Worm (Caenorhabditis elegans): ENCODE results near the gene C18G1.7.
A peak's percentile ranks its signal among the peaks of the same experiment; 100 is the strongest.

The C18G1.7 gene

DNA sequence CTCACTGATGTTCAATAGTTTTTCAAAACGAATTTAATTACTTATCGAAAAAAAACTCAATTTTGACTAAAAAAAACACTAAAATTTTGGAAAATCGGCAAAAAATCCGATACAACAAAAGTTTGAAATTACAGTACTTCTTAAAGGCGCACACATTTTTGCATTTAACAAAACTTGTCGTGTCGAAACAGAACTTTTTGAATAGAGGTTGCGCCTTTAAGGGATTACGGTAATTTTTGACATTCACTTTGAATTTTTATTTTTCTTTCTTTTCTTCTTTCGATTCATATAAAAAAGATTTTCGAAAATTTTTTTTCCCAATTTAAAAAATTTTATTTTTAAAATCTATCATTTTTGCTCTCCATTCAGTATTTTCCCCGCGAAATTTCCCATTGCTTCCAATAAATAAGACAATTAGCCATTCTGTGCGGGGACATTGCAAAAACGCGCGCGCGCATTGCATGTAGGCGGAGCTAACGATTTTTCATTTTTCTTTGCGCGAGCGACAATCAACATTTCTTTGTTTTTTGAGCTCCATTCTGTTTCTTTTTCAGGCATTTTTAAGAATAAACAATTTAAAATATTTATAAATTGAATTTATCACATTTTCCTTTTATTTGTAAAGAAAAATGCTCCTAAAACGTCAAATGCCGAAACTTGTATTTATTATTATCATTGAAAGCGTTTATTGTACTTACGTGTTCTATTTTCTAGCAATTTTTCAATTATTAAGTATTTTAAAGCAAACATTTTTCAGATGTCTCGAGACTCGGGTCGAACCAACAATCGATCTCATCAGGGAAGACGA, 14.0 kb upstream of the C18G1.7 start, which contains the start of gene F39G3.3 (continued):
- no peak for TF ChIP-seq jun-1 (tag; optimal IDR thresholded peaks at IDR 0.05)
- TF ChIP-seq rnt-1 (tag; optimal IDR thresholded peaks at IDR 0.05), result peak; percentile 81
- peak; percentile 9 for TF ChIP-seq fkh-4 (tag; optimal IDR thresholded peaks at IDR 0.05; ENCODE audit: borderline replicate concordance)
- peak; percentile 50 for TF ChIP-seq lin-14 (GFP tag; optimal IDR thresholded peaks at IDR 0.05)
- TF ChIP-seq lir-3 (tag; optimal IDR thresholded peaks at IDR 0.05; ENCODE audit: poor library complexity), result peak; percentile 47
- peak; percentile 6; the same call in 1 of the 2 replicates for TF ChIP-seq isw-1 (GFP tag; IDR thresholded peaks at IDR 0.05)
- peak; percentile 81 for TF ChIP-seq lin-39 (tag; optimal IDR thresholded peaks at IDR 0.05)
- no peak for TF ChIP-seq mef-2 (tag; optimal IDR thresholded peaks at IDR 0.05)
- peak; percentile 58 for TF ChIP-seq xbp-1 (tag; optimal IDR thresholded peaks at IDR 0.05)
- no peak for TF ChIP-seq mab-9 (GFP tag; IDR thresholded peaks at IDR 0.05)
- no peak for TF ChIP-seq snpc-4 (tag; optimal IDR thresholded peaks at IDR 0.05)
- peak; percentile 46 for TF ChIP-seq blmp-1 (tag; optimal IDR thresholded peaks at IDR 0.05)
- TF ChIP-seq unc-62 (GFP tag; optimal IDR thresholded peaks at IDR 0.05), result no peak
- no peak for TF ChIP-seq alr-1 (tag; optimal IDR thresholded peaks at IDR 0.05; ENCODE audit: borderline replicate concordance)
- peak; percentile 30 for TF ChIP-seq elt-2 (tag; optimal IDR thresholded peaks at IDR 0.05)
- no peak for TF ChIP-seq zag-1 (tag; optimal IDR thresholded peaks at IDR 0.05)
- TF ChIP-seq pqm-1 (tag; optimal IDR thresholded peaks at IDR 0.05), result no peak
- no peak for TF ChIP-seq C04F5.9 (tag; optimal IDR thresholded peaks at IDR 0.05)
- peak; percentile 29 for TF ChIP-seq egl-13 (tag; optimal IDR thresholded peaks at IDR 0.05)
- no peak for TF ChIP-seq nhr-11 (tag; optimal IDR thresholded peaks at IDR 0.05)
- TF ChIP-seq dpl-1 (GFP tag; optimal IDR thresholded peaks at IDR 0.05), result peak; percentile 19 to 59 (median 46)
- no peak for TF ChIP-seq zip-4 (GFP tag; optimal IDR thresholded peaks at IDR 0.05)
- peak; percentile 75 for TF ChIP-seq nhr-71 (tag; optimal IDR thresholded peaks at IDR 0.05)
- peak; percentile 36 to 55 (median 43) for TF ChIP-seq ceh-82 (tag; optimal IDR thresholded peaks at IDR 0.05)
- peak; percentile 58 to 63 for TF ChIP-seq lsy-2 (tag; optimal IDR thresholded peaks at IDR 0.05)
- TF ChIP-seq ces-1 (GFP tag; optimal IDR thresholded peaks at IDR 0.05), result no peak
- TF ChIP-seq unc-98 (GFP tag; IDR thresholded peaks at IDR 0.05), result no peak
- TF ChIP-seq ceh-8 (GFP tag; optimal IDR thresholded peaks at IDR 0.05), result no peak
- peak; percentile 67 for TF ChIP-seq snu-23 (GFP tag; optimal IDR thresholded peaks at IDR 0.05)
- TF ChIP-seq tbx-2 (tag; optimal IDR thresholded peaks at IDR 0.05), result peak; percentile 48
- no peak for TF ChIP-seq C34B4.2 (tag; optimal IDR thresholded peaks at IDR 0.05)
- TF ChIP-seq fos-1 (tag; optimal IDR thresholded peaks at IDR 0.05), result no peak
- no peak for TF ChIP-seq nhr-28 (tag; optimal IDR thresholded peaks at IDR 0.05)

DNA sequence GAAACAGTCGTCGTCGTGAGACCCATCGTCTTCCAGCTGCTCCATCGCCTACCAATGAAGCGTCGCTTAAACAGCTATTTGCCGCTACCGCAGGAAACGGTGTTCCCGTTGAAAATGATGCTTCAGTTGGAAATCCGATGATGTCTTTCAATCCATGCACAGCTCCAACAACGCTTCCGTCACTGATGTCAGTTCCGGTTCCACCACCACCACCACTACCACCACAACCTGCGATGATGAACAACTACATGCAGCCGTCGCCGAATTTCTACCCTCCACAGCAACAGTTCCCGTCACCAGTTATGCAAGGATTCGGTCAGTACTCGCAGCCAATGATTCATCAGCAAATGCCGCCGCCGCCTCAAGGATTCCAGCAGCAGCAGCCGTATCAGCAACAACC, 11.4 kb upstream of the C18G1.7 start:
- TF ChIP-seq fos-1 (tag; optimal IDR thresholded peaks at IDR 0.05), result no peak

DNA sequence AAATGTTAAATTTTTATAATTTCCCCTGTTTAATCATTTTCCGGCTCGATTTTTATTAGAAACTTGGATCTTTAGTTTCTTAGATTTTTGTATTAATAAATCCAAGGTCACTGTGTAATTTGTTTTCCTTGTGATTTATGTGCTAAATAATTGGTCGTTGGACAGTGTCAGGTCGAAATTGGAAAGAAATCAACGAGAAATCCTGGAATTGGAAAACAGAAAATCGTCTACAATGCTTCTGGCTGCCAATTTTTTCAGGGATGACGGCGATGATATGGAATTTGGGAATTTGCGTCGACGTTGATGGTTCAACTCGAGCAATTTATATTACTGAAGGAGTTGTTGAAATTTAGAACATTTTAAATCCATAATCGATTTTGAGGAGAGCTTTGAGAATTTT, 10.8 kb upstream of the C18G1.7 start:
- no peak for TF ChIP-seq lin-15B (tag; optimal IDR thresholded peaks at IDR 0.05)
- no peak for TF ChIP-seq irx-1 (tag; optimal IDR thresholded peaks at IDR 0.05)
- no peak for TF ChIP-seq egl-13 (tag; optimal IDR thresholded peaks at IDR 0.05)

DNA sequence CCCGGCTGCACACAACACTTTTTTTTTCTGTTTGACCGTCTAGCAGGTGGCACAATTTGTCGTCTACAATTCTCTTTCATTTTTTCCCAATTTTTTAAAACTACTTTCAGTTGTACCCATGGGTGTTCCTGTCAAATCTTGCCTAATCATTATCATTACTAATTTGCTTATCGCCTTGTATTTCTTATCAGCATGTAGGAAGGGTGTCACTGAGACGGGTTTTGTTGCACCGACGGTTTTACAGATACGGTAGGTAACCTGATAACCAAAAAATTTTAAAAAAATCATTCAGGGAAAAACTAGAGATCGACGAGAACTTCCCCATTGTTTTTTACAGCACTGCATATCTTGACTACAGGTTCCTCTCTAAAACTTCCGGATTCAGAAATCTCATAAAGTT, 7.6 kb upstream of the C18G1.7 start, which contains the start of gene F39G3.2:
Gene F39G3.2, plus strand, starts transcription at position 105 of the 400 bp plus-strand sequence.
- TF ChIP-seq sox-4 (tag; optimal IDR thresholded peaks at IDR 0.05) (no peak), egl-27 (tag; optimal IDR thresholded peaks at IDR 0.05) (no peak), mef-2 (tag; optimal IDR thresholded peaks at IDR 0.05) (no peak), tlp-1 (tag; optimal IDR thresholded peaks at IDR 0.05) (no peak), elt-2 (tag; optimal IDR thresholded peaks at IDR 0.05) (peak; percentile 62), efl-3 (GFP tag; optimal IDR thresholded peaks at IDR 0.05) (no peak), swsn-7 (tag; optimal IDR thresholded peaks at IDR 0.05) (no peak), jun-1 (tag; optimal IDR thresholded peaks at IDR 0.05) (peak; percentile 18), fos-1 (tag; optimal IDR thresholded peaks at IDR 0.05) (no peak), C16A3.4 (tag; optimal IDR thresholded peaks at IDR 0.05) (no peak), nhr-11 (tag; optimal IDR thresholded peaks at IDR 0.05) (no peak), egl-13 (tag; optimal IDR thresholded peaks at IDR 0.05) (no peak), lin-35 (GFP tag; optimal IDR thresholded peaks at IDR 0.05) (no peak)

Data from whole organism, L1 larva.